Worm (Caenorhabditis elegans) whole organism, young adult: ENCODE results near the gene C06H5.8.

Experiments used
- F33H1.4 ChIP-seq: fragments of 200-800 bp; sonication (Bioruptor generic); IDR thresholded peaks from 2 replicates; pipeline ENCODE4 v1.3.6; 2022; ENCODE audit warnings: missing genetic modification reagents, missing genetic modification characterization, missing compliant biosample characterization
- F39B2.1 ChIP-seq: fragments of 200-800 bp; sonication (Bioruptor generic); IDR thresholded peaks from 2 replicates; pipeline ENCODE4 v1.3.6; 2022; ENCODE audit warnings: missing genetic modification reagents, missing genetic modification characterization, missing compliant biosample characterization
- F49E8.2 ChIP-seq: sonication (generic microtip); optimal IDR thresholded peaks from 3 replicates; lab custom pipeline; 2017; ENCODE audit warnings: missing genetic modification characterization, mild to moderate bottlenecking, missing compliant biosample characterization, antibody characterized with exemption, moderate library complexity; ENCODE audit not compliant: insufficient read depth
- F57C9.4 ChIP-seq: sonication (generic microtip); optimal IDR thresholded peaks from 2 replicates; lab custom pipeline; 2017; ENCODE audit warnings: mild to moderate bottlenecking, missing genetic modification characterization, missing compliant biosample characterization
- Y56A3A.18 ChIP-seq: fragments of 200-800 bp; sonication (Bioruptor generic); IDR thresholded peaks from 2 replicates; pipeline ENCODE4 v1.3.6; 2022; ENCODE audit warnings: missing genetic modification reagents, missing genetic modification characterization, missing compliant biosample characterization
- ama-1 ChIP-seq, 3 experiments: fragments of 150-350 bp in 1 of 3; sonication (generic microtip) in 2 of 3; optimal IDR thresholded peaks; 2 replicates each; lab custom pipeline; 2014 to 2018; ENCODE audit warnings: missing biosample characterization in 2 of 3, missing genetic modification characterization in 2 of 3, missing genetic modification reagents in 2 of 3
- aptf-3 ChIP-seq: fragments of 200-800 bp; sonication (Bioruptor generic); IDR thresholded peaks from 2 replicates; pipeline ENCODE4 v1.3.6; 2022; ENCODE audit warnings: missing genetic modification characterization, missing compliant biosample characterization
- bed-1 ChIP-seq: fragments of 200-800 bp; sonication (Bioruptor generic); IDR thresholded peaks from 2 replicates; pipeline ENCODE4 v1.3.6; 2022; ENCODE audit warnings: missing genetic modification reagents, missing genetic modification characterization, missing compliant biosample characterization
- him-1 ChIP-seq: sonication (generic microtip); optimal IDR thresholded peaks from 2 replicates; lab custom pipeline; 2016; ENCODE audit warnings: missing genotype, missing genetic modification reagents, missing genetic modification characterization, missing compliant biosample characterization
- nhr-27 ChIP-seq: fragments of 200-800 bp; sonication (Bioruptor generic); optimal IDR thresholded peaks from 2 replicates; lab custom pipeline; 2018; ENCODE audit warnings: mild to moderate bottlenecking, missing genetic modification characterization, moderate library complexity, missing compliant biosample characterization
- tbp1 ChIP-seq: fragments of 200-800 bp; sonication (Bioruptor generic); optimal IDR thresholded peaks from 2 replicates; lab custom pipeline; 2018; ENCODE audit warnings: mild to moderate bottlenecking, missing genetic modification characterization, missing compliant biosample characterization
- unc-62 ChIP-seq: fragments of 150-350 bp; optimal IDR thresholded peaks from 2 replicates; lab custom pipeline; 2014; ENCODE audit warnings: missing biosample characterization, missing genetic modification reagents, missing genetic modification characterization

ce11 chrV:17905765-17906164, 13.1 kb upstream of the C06H5.8 start:
- TF ChIP-seq nhr-27 (tag; lab: Kevin White, UChicago) (no peak), unc-62 (GFP tag; lab: Kevin White, UChicago) (no peak), F39B2.1 (GFP tag; lab: Robert Waterston, UW) (no peak), bed-1 (GFP tag; lab: Robert Waterston, UW) (no peak), ama-1 (optimal IDR thresholded peaks at IDR 0.05; lab: Kevin White, UChicago) (no peak), ama-1 (GFP tag; optimal IDR thresholded peaks at IDR 0.05; lab: Kevin White, UChicago) (no peak), him-1 (no peak), F49E8.2 (tag; lab: Kevin White, UChicago) (no peak), Y56A3A.18 (GFP tag; lab: Robert Waterston, UW) (no peak), F33H1.4 (no peak), aptf-3 (GFP tag; lab: Robert Waterston, UW) (no peak), tbp1 (no peak), F57C9.4 (tag; lab: Kevin White, UChicago) (no peak)
